Worm (Caenorhabditis elegans) whole organism, late embryonic: ENCODE results near the gene F52H2.3.

Experiments used
- C38D4.7 ChIP-seq: fragments of 200-800 bp; sonication (Bioruptor generic); optimal IDR thresholded peaks from 2 replicates; lab custom pipeline; 2018; ENCODE audit warnings: mild to moderate bottlenecking, missing genetic modification characterization, moderate library complexity, missing compliant biosample characterization
- F13H6.1 ChIP-seq: sonication (generic microtip); optimal IDR thresholded peaks from 2 replicates; lab custom pipeline; 2016; ENCODE audit warnings: missing genetic modification characterization, missing compliant biosample characterization
- K02D7.2 ChIP-seq: sonication (generic microtip); optimal IDR thresholded peaks from 2 replicates; lab custom pipeline; 2017; ENCODE audit warnings: mild to moderate bottlenecking, missing genetic modification characterization, missing compliant biosample characterization
- T23F11.4 ChIP-seq: fragments of 200-800 bp; sonication (Bioruptor generic); optimal IDR thresholded peaks from 2 replicates; lab custom pipeline; 2018; ENCODE audit warnings: mild to moderate bottlenecking, missing genetic modification characterization, missing compliant biosample characterization
- ahr-1 ChIP-seq: sonication (generic microtip); optimal IDR thresholded peaks from 2 replicates; lab custom pipeline; 2016; ENCODE audit warnings: missing genetic modification characterization, missing compliant biosample characterization
- ama-1 ChIP-seq: fragments of 150-350 bp; optimal IDR thresholded peaks from 2 replicates; lab custom pipeline; 2014
- ceh-14 ChIP-seq: sonication (generic microtip); optimal IDR thresholded peaks from 2 replicates; lab custom pipeline; 2016; ENCODE audit warnings: missing genotype, missing genetic modification characterization, missing compliant biosample characterization
- ceh-18 ChIP-seq: sonication (generic microtip); optimal IDR thresholded peaks from 2 replicates; lab custom pipeline; 2016; ENCODE audit warnings: missing genetic modification characterization, missing compliant biosample characterization
- ceh-2 ChIP-seq: sonication (generic microtip); optimal IDR thresholded peaks from 2 replicates; lab custom pipeline; 2016; ENCODE audit warnings: missing genotype, missing genetic modification characterization, missing compliant biosample characterization
- ceh-22 ChIP-seq: sonication (generic microtip); optimal IDR thresholded peaks from 2 replicates; lab custom pipeline; 2017; ENCODE audit warnings: missing biosample characterization, missing genetic modification characterization
- ceh-24 ChIP-seq: sonication (generic microtip); optimal IDR thresholded peaks from 2 replicates; lab custom pipeline; 2016; ENCODE audit warnings: mild to moderate bottlenecking, missing genetic modification characterization, missing compliant biosample characterization
- ceh-30 ChIP-seq: fragments of 150-350 bp; optimal IDR thresholded peaks from 2 replicates; lab custom pipeline; 2014; ENCODE audit warnings: missing biosample characterization, missing genetic modification characterization
- ceh-31 ChIP-seq: sonication (generic microtip); optimal IDR thresholded peaks from 2 replicates; lab custom pipeline; 2016; ENCODE audit warnings: missing genetic modification characterization, missing compliant biosample characterization
- ceh-34 ChIP-seq: sonication (generic microtip); optimal IDR thresholded peaks from 2 replicates; lab custom pipeline; 2016; ENCODE audit warnings: mild to moderate bottlenecking, missing genetic modification characterization, missing compliant biosample characterization
- ceh-48 ChIP-seq: sonication (generic microtip); optimal IDR thresholded peaks from 2 replicates; lab custom pipeline; 2016; ENCODE audit warnings: missing genetic modification characterization, inconsistent platforms, missing compliant biosample characterization
- che-1 ChIP-seq: sonication (generic microtip); optimal IDR thresholded peaks from 2 replicates; lab custom pipeline; 2016; ENCODE audit warnings: mild to moderate bottlenecking, missing genetic modification characterization, missing compliant biosample characterization
- dmd-4 ChIP-seq: sonication (generic microtip); optimal IDR thresholded peaks from 2 replicates; lab custom pipeline; 2016; ENCODE audit warnings: borderline replicate concordance, missing genetic modification characterization, missing compliant biosample characterization
- elt-2 ChIP-seq: sonication (generic microtip); optimal IDR thresholded peaks from 2 replicates; lab custom pipeline; 2016; ENCODE audit warnings: missing genetic modification reagents, missing genetic modification characterization, missing compliant biosample characterization
- ets-4 ChIP-seq: sonication (generic microtip); optimal IDR thresholded peaks from 2 replicates; lab custom pipeline; 2016; ENCODE audit warnings: missing genetic modification characterization, missing compliant biosample characterization
- eyg-1 ChIP-seq: sonication (generic microtip); optimal IDR thresholded peaks from 2 replicates; lab custom pipeline; 2016; ENCODE audit warnings: missing genotype, missing genetic modification characterization, missing compliant biosample characterization
- fax-1 ChIP-seq: sonication (generic microtip); optimal IDR thresholded peaks from 2 replicates; lab custom pipeline; 2016; ENCODE audit warnings: missing genotype, missing genetic modification characterization, missing compliant biosample characterization
- fkh-10 ChIP-seq: fragments of 150-350 bp; optimal IDR thresholded peaks from 2 replicates; lab custom pipeline; 2014; ENCODE audit warnings: missing biosample characterization, missing genetic modification reagents, missing genetic modification characterization
- fkh-6 ChIP-seq: sonication (generic microtip); optimal IDR thresholded peaks from 2 replicates; lab custom pipeline; 2016; ENCODE audit warnings: missing genetic modification characterization, missing compliant biosample characterization
- gmeb-2 ChIP-seq: sonication (generic microtip); optimal IDR thresholded peaks from 2 replicates; lab custom pipeline; 2016; ENCODE audit warnings: missing genetic modification characterization, inconsistent platforms, missing compliant biosample characterization
- hlh-13 ChIP-seq: fragments of 200-800 bp; sonication (Bioruptor generic); optimal IDR thresholded peaks from 2 replicates; lab custom pipeline; 2018; ENCODE audit warnings: mild to moderate bottlenecking, missing genetic modification characterization, missing compliant biosample characterization
- hlh-15 ChIP-seq: sonication (generic microtip); optimal IDR thresholded peaks from 2 replicates; lab custom pipeline; 2016; ENCODE audit warnings: missing genetic modification characterization, missing compliant biosample characterization
- hlh-30 ChIP-seq: sonication (generic microtip); optimal IDR thresholded peaks from 2 replicates; lab custom pipeline; 2017; ENCODE audit warnings: antibody characterized with exemption, missing genetic modification characterization, missing compliant biosample characterization; ENCODE audit not compliant: insufficient read depth
- hlh-8 ChIP-seq: sonication (generic microtip); optimal IDR thresholded peaks from 2 replicates; lab custom pipeline; 2016; ENCODE audit warnings: missing genotype, missing genetic modification characterization, missing compliant biosample characterization
- madf-2 ChIP-seq: sonication (generic microtip); optimal IDR thresholded peaks from 2 replicates; lab custom pipeline; 2017; ENCODE audit warnings: missing genetic modification characterization, missing compliant biosample characterization
- mec-3 ChIP-seq: sonication (generic microtip); optimal IDR thresholded peaks from 2 replicates; lab custom pipeline; 2016; ENCODE audit warnings: borderline replicate concordance, missing genetic modification characterization, missing compliant biosample characterization
- nfya-1 ChIP-seq: sonication (generic microtip); optimal IDR thresholded peaks from 2 replicates; lab custom pipeline; 2017; ENCODE audit warnings: missing genetic modification characterization, mild to moderate bottlenecking, missing compliant biosample characterization, antibody characterized with exemption, moderate library complexity
- nhr-11 ChIP-seq: fragments of 150-350 bp; optimal IDR thresholded peaks from 2 replicates; lab custom pipeline; 2014; ENCODE audit warnings: missing biosample characterization, missing genetic modification characterization
- nhr-232 ChIP-seq: sonication (generic microtip); optimal IDR thresholded peaks from 2 replicates; lab custom pipeline; 2016; ENCODE audit warnings: missing genetic modification characterization, missing compliant biosample characterization
- npax-4 ChIP-seq: sonication (generic microtip); optimal IDR thresholded peaks from 2 replicates; lab custom pipeline; 2016; ENCODE audit warnings: missing genetic modification characterization, missing compliant biosample characterization
- odd-2 ChIP-seq: sonication (generic microtip); optimal IDR thresholded peaks from 2 replicates; lab custom pipeline; 2017; ENCODE audit warnings: antibody characterized with exemption, mild to moderate bottlenecking, missing genetic modification characterization, missing compliant biosample characterization
- pat-9 ChIP-seq: fragments of 200-800 bp; sonication (Bioruptor generic); optimal IDR thresholded peaks from 2 replicates; lab custom pipeline; 2018; ENCODE audit warnings: mild to moderate bottlenecking, missing genetic modification characterization, moderate library complexity, missing compliant biosample characterization
- pqm-1 ChIP-seq: sonication (generic microtip); optimal IDR thresholded peaks from 2 replicates; lab custom pipeline; 2016; ENCODE audit warnings: missing genetic modification characterization, missing compliant biosample characterization
- pros-1 ChIP-seq: fragments of 150-350 bp; optimal IDR thresholded peaks from 2 replicates; lab custom pipeline; 2014; ENCODE audit warnings: missing biosample characterization, missing genetic modification reagents, missing genetic modification characterization
- rnt-1 ChIP-seq: sonication (generic microtip); optimal IDR thresholded peaks from 2 replicates; lab custom pipeline; 2016; ENCODE audit warnings: missing genetic modification characterization, missing compliant biosample characterization
- sox-2 ChIP-seq: fragments of 200-800 bp; sonication (Bioruptor generic); IDR thresholded peaks from 2 replicates; pipeline ENCODE4 v1.3.6; 2022; ENCODE audit warnings: missing genetic modification reagents, missing genetic modification characterization, missing compliant biosample characterization
- sox-4 ChIP-seq: sonication (generic microtip); optimal IDR thresholded peaks from 2 replicates; lab custom pipeline; 2017; ENCODE audit warnings: mild to moderate bottlenecking, missing genetic modification characterization, inconsistent platforms, missing compliant biosample characterization
- tbx-2 ChIP-seq: sonication (generic microtip); optimal IDR thresholded peaks from 2 replicates; lab custom pipeline; 2016; ENCODE audit warnings: missing genetic modification characterization, missing compliant biosample characterization
- tbx-7 ChIP-seq: sonication (generic microtip); optimal IDR thresholded peaks from 2 replicates; lab custom pipeline; 2016; ENCODE audit warnings: missing genotype, missing genetic modification characterization, missing compliant biosample characterization
- ttx-3 ChIP-seq: sonication (generic microtip); optimal IDR thresholded peaks from 2 replicates; lab custom pipeline; 2016; ENCODE audit warnings: missing genetic modification reagents, missing genetic modification characterization, missing compliant biosample characterization
- unc-3 ChIP-seq, 2 experiments: fragments of 200-800 bp in 1 of 2; sonication (Bioruptor generic) in 1 of 2; sonication (generic microtip) in 1 of 2; conservative IDR thresholded peaks in 1 of 2; optimal IDR thresholded peaks in 1 of 2; 2 replicates each; pipeline versions ENCODE4 v1.3.6 to Lab custom; 2016 to 2022; ENCODE audit warnings: missing compliant biosample characterization in 2 of 2, missing genetic modification characterization in 2 of 2, missing genetic modification reagents in 1 of 2
- unc-42 ChIP-seq: sonication (generic microtip); optimal IDR thresholded peaks from 2 replicates; lab custom pipeline; 2016; ENCODE audit warnings: missing genotype, missing genetic modification characterization, missing compliant biosample characterization
- unc-55 ChIP-seq: sonication (generic microtip); optimal IDR thresholded peaks from 2 replicates; lab custom pipeline; 2017; ENCODE audit warnings: missing biosample characterization, missing genetic modification reagents, missing genetic modification characterization
- unc-86 ChIP-seq: sonication (generic microtip); optimal IDR thresholded peaks from 2 replicates; lab custom pipeline; 2016; ENCODE audit warnings: missing genetic modification characterization, missing compliant biosample characterization
- zip-5 ChIP-seq: sonication (generic microtip); optimal IDR thresholded peaks from 2 replicates; lab custom pipeline; 2016; ENCODE audit warnings: missing genetic modification characterization, missing compliant biosample characterization

The F52H2.3 gene

ce11 chrX:2559399-2559798 lies 18.5 kb upstream of the F52H2.3 start:
- TF ChIP-seq zip-5 (tag; lab: Kevin White, UChicago) (no peak), gmeb-2 (tag; lab: Kevin White, UChicago) (no peak), ceh-2 (no peak), ceh-22 (tag; lab: Kevin White, UChicago) (no peak), ceh-30 (tag; lab: Kevin White, UChicago) (no peak), dmd-4 (tag; lab: Kevin White, UChicago) (no peak), eyg-1 (tag; lab: Kevin White, UChicago) (no peak), pqm-1 (tag; lab: Kevin White, UChicago) (no peak), hlh-8 (tag; lab: Kevin White, UChicago) (no peak), ceh-34 (tag; lab: Kevin White, UChicago) (no peak), ahr-1 (tag; lab: Kevin White, UChicago) (no peak), nfya-1 (tag; lab: Kevin White, UChicago) (no peak), ceh-18 (tag; lab: Kevin White, UChicago) (no peak)

ce11 chrX:2553433-2553860 lies 12.6 kb upstream of the F52H2.3 start:
- TF ChIP-seq ets-4 (peak; percentile 15), unc-42 (tag; lab: Kevin White, UChicago) (no peak), gmeb-2 (tag; lab: Kevin White, UChicago) (peak; percentile 11), pqm-1 (tag; lab: Kevin White, UChicago) (peak; percentile 39), ceh-18 (tag; lab: Kevin White, UChicago) (peak; percentile 76), tbx-2 (tag; lab: Kevin White, UChicago) (peak; percentile 69), zip-5 (tag; lab: Kevin White, UChicago) (no peak), ttx-3 (tag; lab: Kevin White, UChicago) (peak; percentile 32), fax-1 (peak; percentile 29), ama-1 (lab: Kevin White, UChicago) (no peak), ceh-14 (peak; percentile 28), elt-2 (tag; lab: Kevin White, UChicago) (peak; percentile 2), unc-55 (peak; percentile 65), ceh-31 (tag; lab: Kevin White, UChicago) (peak; percentile 65), ceh-22 (tag; lab: Kevin White, UChicago) (no peak), odd-2 (tag; lab: Kevin White, UChicago) (no peak), ceh-34 (tag; lab: Kevin White, UChicago) (peak; percentile 40), hlh-30 (peak; percentile 66), unc-86 (tag; lab: Kevin White, UChicago) (peak; percentile 46), mec-3 (tag; lab: Kevin White, UChicago) (no peak), dmd-4 (tag; lab: Kevin White, UChicago) (no peak), fkh-6 (tag; lab: Kevin White, UChicago) (peak; percentile 13), rnt-1 (tag; lab: Kevin White, UChicago) (peak; percentile 62), unc-3 (GFP tag; conservative IDR thresholded peaks at IDR 0.05; lab: Robert Waterston, UW) (no peak), unc-3 (tag; optimal IDR thresholded peaks at IDR 0.05; lab: Kevin White, UChicago) (peak; percentile 39), ahr-1 (tag; lab: Kevin White, UChicago) (no peak), fkh-10 (GFP tag; lab: Kevin White, UChicago) (no peak), hlh-13 (GFP tag; lab: Kevin White, UChicago) (peak; percentile 20), sox-2 (peak; percentile 29; the same call in 1 of the 2 replicates), che-1 (tag; lab: Kevin White, UChicago) (peak; percentile 68), ceh-24 (tag; lab: Kevin White, UChicago) (no peak), madf-2 (tag; lab: Kevin White, UChicago) (peak; percentile 66), T23F11.4 (GFP tag; lab: Kevin White, UChicago) (peak; percentile 5), C38D4.7 (GFP tag; lab: Kevin White, UChicago) (peak; percentile 50), ceh-48 (tag; lab: Kevin White, UChicago) (peak; percentile 8), pat-9 (peak; percentile 34), hlh-15 (tag; lab: Kevin White, UChicago) (peak; percentile 46), nhr-11 (tag; lab: Kevin White, UChicago) (no peak), sox-4 (tag; lab: Kevin White, UChicago) (peak; percentile 39), K02D7.2 (no peak), F13H6.1 (tag; lab: Kevin White, UChicago) (peak; percentile 11), ceh-30 (tag; lab: Kevin White, UChicago) (no peak), tbx-7 (tag; lab: Kevin White, UChicago) (no peak), nhr-232 (tag; lab: Kevin White, UChicago) (peak; percentile 30), pros-1 (peak; percentile 44), npax-4 (tag; lab: Kevin White, UChicago) (peak; percentile 9)
